Worm (Caenorhabditis elegans) whole organism, early embryonic: ENCODE results near the gene cyp-35B1.

Source experiments
- ama-1 ChIP-seq: fragments of 150-350 bp; optimal IDR thresholded peaks from 2 replicates; lab custom pipeline; 2014
- ceh-13 ChIP-seq: fragments of 200-800 bp; sonication (Bioruptor generic); optimal IDR thresholded peaks from 2 replicates; lab custom pipeline; 2018; ENCODE audit warnings: mild to moderate bottlenecking, missing genetic modification characterization, missing compliant biosample characterization
- ceh-36 ChIP-seq: sonication (generic microtip); optimal IDR thresholded peaks from 2 replicates; lab custom pipeline; 2016; ENCODE audit warnings: missing genetic modification characterization, inconsistent platforms, missing compliant biosample characterization
- ets-7 ChIP-seq: sonication (generic microtip); optimal IDR thresholded peaks from 2 replicates; lab custom pipeline; 2016; ENCODE audit warnings: missing genotype, missing genetic modification characterization, missing compliant biosample characterization
- flt-1 ChIP-seq: fragments of 200-800 bp; sonication (Bioruptor generic); IDR thresholded peaks from 2 replicates; pipeline ENCODE4 v1.3.6; 2022; ENCODE audit warnings: missing genetic modification characterization, missing compliant biosample characterization
- hmbx-1 ChIP-seq: sonication (generic microtip); optimal IDR thresholded peaks from 2 replicates; lab custom pipeline; 2016; ENCODE audit warnings: mild to moderate bottlenecking, missing genetic modification characterization, missing compliant biosample characterization
- hmg-4 ChIP-seq: fragments of 200-800 bp; sonication (Bioruptor generic); optimal IDR thresholded peaks from 2 replicates; lab custom pipeline; 2018; ENCODE audit warnings: mild to moderate bottlenecking, missing genetic modification characterization, missing compliant biosample characterization
- pes-1 ChIP-seq: fragments of 200-800 bp; sonication (Bioruptor generic); IDR thresholded peaks from 2 replicates; pipeline ENCODE4 v1.3.6; 2022; ENCODE audit warnings: missing genetic modification reagents, missing genetic modification characterization, missing compliant biosample characterization
- sea-1 ChIP-seq: fragments of 200-800 bp; sonication (Bioruptor generic); conservative IDR thresholded peaks from 2 replicates; pipeline ENCODE4 v1.3.6; 2022; ENCODE audit warnings: missing genetic modification characterization, missing compliant biosample characterization
- tbx-37 ChIP-seq: fragments of 200-800 bp; sonication (Bioruptor generic); conservative IDR thresholded peaks from 2 replicates; pipeline ENCODE4 v1.3.6; 2022; ENCODE audit warnings: missing genetic modification reagents, missing genetic modification characterization, missing compliant biosample characterization

DNA sequence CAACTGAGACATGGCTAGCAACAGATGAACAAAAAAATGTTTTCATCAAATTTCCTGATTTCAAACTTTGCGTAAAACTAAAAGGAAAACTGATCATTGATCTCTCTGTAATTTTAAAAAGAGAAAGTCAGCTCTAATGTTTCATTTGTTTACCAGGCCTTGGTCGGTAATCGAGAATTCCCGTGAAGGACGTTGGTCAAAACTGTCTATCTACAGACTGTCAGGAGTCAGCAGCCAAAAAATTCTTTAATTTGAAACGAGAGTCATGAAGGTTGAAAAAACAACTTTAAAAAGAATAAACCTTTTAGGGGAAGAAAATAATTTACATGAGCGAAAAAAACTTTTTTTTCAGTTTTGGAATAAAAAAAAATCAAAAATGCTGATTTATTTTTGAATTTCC is 46.3 kb downstream of the cyp-35B1 start:
- no peak for TF ChIP-seq ama-1 (lab: Kevin White, UChicago)
- no peak for TF ChIP-seq hmg-4 (GFP tag; lab: Kevin White, UChicago)
- no peak for TF ChIP-seq sea-1 (GFP tag; lab: Robert Waterston, UW)
- TF ChIP-seq pes-1 (GFP tag; lab: Robert Waterston, UW), result no peak
- TF ChIP-seq hmbx-1 (tag; lab: Kevin White, UChicago), result no peak
- TF ChIP-seq ets-7 (tag; lab: Kevin White, UChicago), result no peak
- TF ChIP-seq flt-1, result no peak
- no peak for TF ChIP-seq ceh-13 (GFP tag; lab: Kevin White, UChicago)
- TF ChIP-seq ceh-36 (tag; lab: Kevin White, UChicago), result no peak
- no peak for TF ChIP-seq tbx-37 (GFP tag; lab: Robert Waterston, UW)
